Worm (Caenorhabditis elegans): ENCODE measurements around the gene M01B2.8.

ce11 chrV:15225650-15226049 lies 34.4 kb upstream of the M01B2.8 start, which contains the start of gene srw-14:
- no peak for TF ChIP-seq ceh-13 (GFP tag; optimal IDR thresholded peaks at IDR 0.05)
- TF ChIP-seq flt-1 (GFP tag; IDR thresholded peaks at IDR 0.05): no peak
- TF ChIP-seq tra-4 (tag; optimal IDR thresholded peaks at IDR 0.05): no peak
- TF ChIP-seq pes-1 (GFP tag; IDR thresholded peaks at IDR 0.05): no peak
- no peak for TF ChIP-seq ama-1 (optimal IDR thresholded peaks at IDR 0.05)
- TF ChIP-seq hmbx-1 (tag; optimal IDR thresholded peaks at IDR 0.05): no peak
- TF ChIP-seq tbx-37 (GFP tag; conservative IDR thresholded peaks at IDR 0.05): no peak

All from whole organism, early embryonic.